Worm (Caenorhabditis elegans) whole organism, L1 larva: ENCODE measurements around the gene R12B2.2.

Source experiments
- alr-1 ChIP-seq: fragments of 200-800 bp; sonication (Bioruptor generic); optimal IDR thresholded peaks from 2 replicates; lab custom pipeline; 2018; ENCODE audit warnings: borderline replicate concordance, mild to moderate bottlenecking, missing genetic modification characterization, missing compliant biosample characterization
- aly-2 ChIP-seq: fragments of 150-350 bp; optimal IDR thresholded peaks from 2 replicates; lab custom pipeline; 2014; ENCODE audit warnings: missing biosample characterization, missing genetic modification characterization
- ama-1 ChIP-seq: fragments of 150-350 bp; optimal IDR thresholded peaks from 2 replicates; lab custom pipeline; 2014
- lin-13 ChIP-seq: fragments of 150-350 bp; optimal IDR thresholded peaks from 2 replicates; lab custom pipeline; 2014; ENCODE audit warnings: missing biosample characterization, missing genetic modification reagents, missing genetic modification characterization
- lin-14 ChIP-seq: fragments of 200-800 bp; sonication (Bioruptor generic); optimal IDR thresholded peaks from 2 replicates; lab custom pipeline; 2018; ENCODE audit warnings: mild to moderate bottlenecking, missing genetic modification characterization, moderate library complexity, missing compliant biosample characterization
- lin-35 ChIP-seq, 2 experiments: fragments of 150-350 bp; optimal IDR thresholded peaks; 2 replicates each; lab custom pipeline; 2014; ENCODE audit warnings: missing biosample characterization in 2 of 2, missing genetic modification characterization in 2 of 2, missing genetic modification reagents in 2 of 2
- lin-39 ChIP-seq: fragments of 150-350 bp; optimal IDR thresholded peaks from 2 replicates; lab custom pipeline; 2014; ENCODE audit warnings: missing biosample characterization, missing genetic modification reagents, missing genetic modification characterization
- nhr-11 ChIP-seq: fragments of 150-350 bp; optimal IDR thresholded peaks from 2 replicates; lab custom pipeline; 2014; ENCODE audit warnings: missing biosample characterization, missing genetic modification characterization
- nhr-76 ChIP-seq: sonication (generic microtip); optimal IDR thresholded peaks from 2 replicates; lab custom pipeline; 2017; ENCODE audit warnings: missing biosample characterization, missing genetic modification characterization
- tbx-2 ChIP-seq: sonication (generic microtip); optimal IDR thresholded peaks from 2 replicates; lab custom pipeline; 2016; ENCODE audit warnings: missing genetic modification characterization, missing compliant biosample characterization
- vab-15 ChIP-seq: sonication (generic microtip); optimal IDR thresholded peaks from 2 replicates; lab custom pipeline; 2017; ENCODE audit warnings: missing genotype, mild to moderate bottlenecking, missing genetic modification characterization, missing compliant biosample characterization
- ztf-11 ChIP-seq, 2 experiments: sonication (generic microtip); optimal IDR thresholded peaks; 2 replicates each; lab custom pipeline; 2016 to 2017; ENCODE audit warnings: missing genetic modification characterization in 2 of 2, missing biosample characterization in 1 of 2, missing compliant biosample characterization in 1 of 2
- ztf-4 ChIP-seq: fragments of 150-350 bp; optimal IDR thresholded peaks from 2 replicates; lab custom pipeline; 2014; ENCODE audit warnings: missing biosample characterization, missing genetic modification characterization

DNA sequence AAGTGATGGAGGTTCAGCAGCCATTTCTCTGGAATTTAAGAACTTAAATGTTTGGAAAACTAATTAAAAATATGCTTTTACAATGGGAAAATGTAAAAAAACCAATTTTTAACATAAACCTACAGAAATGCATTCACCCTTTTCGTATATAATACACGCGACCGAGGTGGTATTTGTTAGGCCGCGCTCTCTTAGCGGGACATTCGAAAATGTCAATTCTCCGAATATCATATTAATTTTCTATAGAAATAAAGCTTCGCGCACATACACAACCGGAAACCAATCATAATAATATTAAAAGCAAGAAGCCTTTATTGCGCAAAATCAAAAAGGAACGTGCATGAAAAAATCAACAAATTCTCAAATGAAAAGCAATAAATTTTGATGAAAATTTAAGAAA is 46.4 kb downstream of the R12B2.2 start, which contains the start of gene ddx-23:
- TF ChIP-seq nhr-11 (tag; lab: Kevin White, UChicago) (no peak), vab-15 (tag; lab: Kevin White, UChicago) (no peak), lin-13 (GFP tag; lab: Kevin White, UChicago) (peak; percentile 10), alr-1 (tag; lab: Kevin White, UChicago) (no peak), lin-35 (GFP tag; optimal IDR thresholded peaks at IDR 0.05; lab: Kevin White, UChicago) (peak; percentile 61 to 84), aly-2 (tag; lab: Kevin White, UChicago) (peak; percentile 70), ama-1 (peak; percentile 75), tbx-2 (tag; lab: Kevin White, UChicago) (no peak), nhr-76 (tag; lab: Kevin White, UChicago) (no peak), lin-14 (GFP tag; lab: Kevin White, UChicago) (no peak), ztf-4 (tag; lab: Kevin White, UChicago) (peak; percentile 45), ztf-11 (tag; optimal IDR thresholded peaks at IDR 0.05; lab: Kevin White, UChicago) (peak in 1 of 2 experiments; percentile 46), lin-39 (tag; lab: Kevin White, UChicago) (no peak)
